Fruit fly (Drosophila melanogaster): ENCODE measurements around the gene grp.

DNA sequence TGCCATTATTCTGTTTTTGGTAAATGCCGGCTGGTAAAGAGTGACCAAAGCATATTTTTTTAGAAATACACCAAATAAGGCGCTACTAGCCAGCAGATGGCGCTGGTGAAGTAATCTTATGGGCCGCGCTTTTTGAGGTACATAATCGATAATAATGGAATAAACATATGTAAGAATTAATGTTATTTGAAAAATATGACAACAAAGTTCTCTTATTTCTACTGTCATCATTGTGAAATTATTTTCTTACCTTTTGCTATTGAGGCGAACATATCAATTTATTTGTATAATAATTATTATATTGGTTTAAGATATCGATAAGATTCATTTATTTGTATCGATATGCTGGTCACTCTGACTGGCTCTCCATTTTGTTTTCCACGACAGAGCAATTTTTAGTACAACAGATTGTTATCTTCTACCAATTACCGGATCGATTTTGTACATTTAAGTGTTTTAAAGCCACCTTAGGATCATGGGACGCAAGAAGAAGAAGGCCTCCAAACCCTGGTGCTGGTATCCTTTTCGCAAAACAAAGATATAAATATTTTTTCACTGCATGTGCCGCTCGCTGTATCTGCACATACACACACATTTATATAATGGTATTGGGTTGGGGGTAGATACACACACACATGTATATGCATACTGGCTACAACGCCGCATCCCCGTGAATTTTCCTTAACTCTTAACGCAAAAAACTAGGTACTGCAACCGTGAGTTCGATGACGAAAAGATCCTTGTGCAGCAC, 63.4 kb downstream of the grp start, which contains the start of the genes LSm7 and BuGZ:
- TF ChIP-seq Nf-YC (tag; optimal IDR thresholded peaks at IDR 0.05) (no peak), eyg (GFP tag; optimal IDR thresholded peaks at IDR 0.05) (no peak), Bteb2 (GFP tag; optimal IDR thresholded peaks at IDR 0.05) (no peak), Blimp-1 (GFP tag; optimal IDR thresholded peaks at IDR 0.05) (no peak), zf30C (GFP tag; optimal IDR thresholded peaks at IDR 0.05) (no peak)
